Fruit fly (Drosophila melanogaster) whole organism, prepupa: ENCODE results near the gene CG12984.

ENCODE experiments used
- Blimp-1 ChIP-seq: fragments of 200-800 bp; sonication (Bioruptor generic); optimal IDR thresholded peaks from 3 replicates; lab custom pipeline; 2017; ENCODE audit warnings: missing biosample characterization, missing genetic modification characterization, mild to moderate bottlenecking, moderate library complexity, missing genetic modification reagents
- CG10631 ChIP-seq: fragments of 200-800 bp; sonication (Bioruptor generic); optimal IDR thresholded peaks from 2 replicates; lab custom pipeline; 2016; ENCODE audit warnings: missing biosample characterization, missing genetic modification characterization
- CG10669 ChIP-seq: fragments of 200-800 bp; sonication (Bioruptor generic); optimal IDR thresholded peaks from 3 replicates; lab custom pipeline; 2018; ENCODE audit warnings: missing biosample characterization, mild to moderate bottlenecking, missing genetic modification characterization, moderate library complexity
- CG11294 ChIP-seq: fragments of 200-800 bp; sonication (Bioruptor generic); IDR thresholded peaks from 2 replicates; pipeline ENCODE4 v1.3.6; 2022; ENCODE audit warnings: missing biosample characterization, missing genetic modification characterization
- CG11762 ChIP-seq: fragments of 200-800 bp; sonication (Bioruptor generic); optimal IDR thresholded peaks from 3 replicates; lab custom pipeline; 2016; ENCODE audit warnings: missing biosample characterization, missing genetic modification characterization; ENCODE audit not compliant: insufficient read depth
- CG11902 ChIP-seq: fragments of 200-800 bp; sonication (Bioruptor generic); optimal IDR thresholded peaks from 3 replicates; lab custom pipeline; 2016; ENCODE audit warnings: missing biosample characterization, missing genetic modification characterization
- CG15336 ChIP-seq: fragments of 200-800 bp; sonication (Bioruptor generic); IDR thresholded peaks from 2 replicates; pipeline ENCODE4 v1.3.6; 2022; ENCODE audit warnings: missing biosample characterization, missing genetic modification characterization
- CG31627 ChIP-seq: fragments of 200-800 bp; sonication (Bioruptor generic); optimal IDR thresholded peaks from 3 replicates; lab custom pipeline; 2016; ENCODE audit warnings: missing biosample characterization, missing genetic modification characterization
- CG32006 ChIP-seq: fragments of 200-800 bp; sonication (Bioruptor generic); optimal IDR thresholded peaks from 3 replicates; lab custom pipeline; 2017; ENCODE audit warnings: missing biosample characterization, mild to moderate bottlenecking, missing genetic modification characterization
- CG34406 ChIP-seq: fragments of 200-800 bp; sonication (Bioruptor generic); optimal IDR thresholded peaks from 3 replicates; lab custom pipeline; 2016; ENCODE audit warnings: missing biosample characterization, missing genetic modification characterization
- CG3919 ChIP-seq: fragments of 200-800 bp; sonication (Bioruptor generic); optimal IDR thresholded peaks from 3 replicates; lab custom pipeline; 2016; ENCODE audit warnings: missing biosample characterization, missing genetic modification characterization
- CG4318 ChIP-seq: fragments of 200-800 bp; sonication (Bioruptor generic); optimal IDR thresholded peaks from 3 replicates; lab custom pipeline; 2017; ENCODE audit warnings: missing biosample characterization, mild to moderate bottlenecking, missing genetic modification characterization
- CG6163 ChIP-seq: fragments of 200-800 bp; sonication (Bioruptor generic); IDR thresholded peaks from 3 replicates; pipeline ENCODE4 v1.3.6; 2022; ENCODE audit warnings: missing biosample characterization, missing genetic modification characterization
- CG6792 ChIP-seq: fragments of 200-800 bp; sonication (Bioruptor generic); optimal IDR thresholded peaks from 3 replicates; lab custom pipeline; 2016; ENCODE audit warnings: missing biosample characterization, missing genetic modification characterization
- CG6808 ChIP-seq: fragments of 200-800 bp; sonication (Bioruptor generic); optimal IDR thresholded peaks from 3 replicates; lab custom pipeline; 2017; ENCODE audit warnings: missing biosample characterization, missing genetic modification characterization, mild to moderate bottlenecking, moderate library complexity, missing genetic modification reagents
- CG6854 ChIP-seq: fragments of 200-800 bp; sonication (Bioruptor generic); optimal IDR thresholded peaks from 2 replicates; lab custom pipeline; 2017; ENCODE audit warnings: missing biosample characterization, mild to moderate bottlenecking, missing genetic modification characterization
- CG7368 ChIP-seq: fragments of 200-800 bp; sonication (Bioruptor generic); optimal IDR thresholded peaks from 3 replicates; lab custom pipeline; 2016; ENCODE audit warnings: missing biosample characterization, missing genetic modification characterization
- CG8119 ChIP-seq: fragments of 200-800 bp; sonication (Bioruptor generic); IDR thresholded peaks from 3 replicates; pipeline ENCODE4 v1.3.6; 2022; ENCODE audit warnings: missing biosample characterization, missing genetic modification characterization
- CG8319 ChIP-seq: fragments of 200-800 bp; sonication (Bioruptor generic); optimal IDR thresholded peaks from 3 replicates; lab custom pipeline; 2016; ENCODE audit warnings: missing biosample characterization, missing genetic modification characterization
- CG8632 ChIP-seq: fragments of 200-800 bp; sonication (Bioruptor generic); optimal IDR thresholded peaks from 3 replicates; lab custom pipeline; 2016; ENCODE audit warnings: missing biosample characterization, missing genetic modification characterization
- CG9139 ChIP-seq: fragments of 200-800 bp; sonication (Bioruptor generic); optimal IDR thresholded peaks from 3 replicates; lab custom pipeline; 2017; ENCODE audit warnings: missing biosample characterization, mild to moderate bottlenecking, missing genetic modification characterization
- Eip75B ChIP-seq: fragments of 200-800 bp; sonication (Bioruptor generic); optimal IDR thresholded peaks from 3 replicates; lab custom pipeline; 2016; ENCODE audit warnings: missing biosample characterization, missing genetic modification characterization
- Eip78C ChIP-seq: fragments of 200-800 bp; sonication (Bioruptor generic); peaks from one replicate; lab custom pipeline; 2016; ENCODE audit warnings: missing biosample characterization, missing genetic modification characterization
- Eip93F ChIP-seq: fragments of 200-800 bp; sonication (Bioruptor generic); optimal IDR thresholded peaks from 2 replicates; lab custom pipeline; 2016; ENCODE audit warnings: missing biosample characterization, mild to moderate bottlenecking, missing genetic modification characterization
- Ets21C ChIP-seq: fragments of 200-800 bp; sonication (Bioruptor generic); optimal IDR thresholded peaks from 3 replicates; lab custom pipeline; 2016; ENCODE audit warnings: missing biosample characterization, missing genetic modification characterization
- Ets96B ChIP-seq: fragments of 200-800 bp; optimal IDR thresholded peaks from 2 replicates; lab custom pipeline; 2019; ENCODE audit warnings: missing biosample characterization, mild to moderate bottlenecking, missing genetic modification characterization, moderate library complexity
- Gug ChIP-seq: fragments of 200-800 bp; sonication (Bioruptor generic); IDR thresholded peaks from 2 replicates; pipeline ENCODE4 v1.3.6; 2022; ENCODE audit warnings: missing biosample characterization, missing genetic modification characterization
- Hr38 ChIP-seq: sonication (Bioruptor generic); optimal IDR thresholded peaks from 2 replicates; lab custom pipeline; 2016; ENCODE audit warnings: missing biosample characterization, missing genetic modification characterization
- Hr4 ChIP-seq: fragments of 200-800 bp; sonication (Bioruptor generic); optimal IDR thresholded peaks from 3 replicates; lab custom pipeline; 2016; ENCODE audit warnings: missing biosample characterization, missing genetic modification characterization
- Met ChIP-seq: fragments of 200-800 bp; sonication (Bioruptor generic); optimal IDR thresholded peaks from 3 replicates; lab custom pipeline; 2016; ENCODE audit warnings: missing biosample characterization, missing genetic modification characterization
- OdsH ChIP-seq: fragments of 200-800 bp; sonication (Bioruptor generic); optimal IDR thresholded peaks from 3 replicates; lab custom pipeline; 2016; ENCODE audit warnings: missing biosample characterization, missing genetic modification characterization
- Smox ChIP-seq: fragments of 200-800 bp; sonication (Bioruptor generic); optimal IDR thresholded peaks from 3 replicates; lab custom pipeline; 2016; ENCODE audit warnings: missing biosample characterization, missing genetic modification characterization
- Sox102F ChIP-seq: fragments of 200-800 bp; sonication (Bioruptor generic); optimal IDR thresholded peaks from 2 replicates; lab custom pipeline; 2016; ENCODE audit warnings: missing biosample characterization, mild to moderate bottlenecking, missing genetic modification characterization
- Sox14 ChIP-seq: fragments of 200-800 bp; sonication (Bioruptor generic); optimal IDR thresholded peaks from 3 replicates; lab custom pipeline; 2016; ENCODE audit warnings: missing biosample characterization, missing genetic modification characterization
- achi ChIP-seq: fragments of 200-800 bp; sonication (Bioruptor generic); optimal IDR thresholded peaks from 3 replicates; lab custom pipeline; 2016; ENCODE audit warnings: missing biosample characterization, missing genetic modification characterization
- acj6 ChIP-seq: fragments of 200-800 bp; sonication (Bioruptor generic); optimal IDR thresholded peaks from 3 replicates; lab custom pipeline; 2016; ENCODE audit warnings: missing biosample characterization, missing genetic modification characterization
- cyc ChIP-seq: fragments of 200-800 bp; sonication (Bioruptor generic); optimal IDR thresholded peaks from 3 replicates; lab custom pipeline; 2016; ENCODE audit warnings: missing biosample characterization, missing genetic modification characterization
- dac ChIP-seq: fragments of 200-800 bp; sonication (Bioruptor generic); optimal IDR thresholded peaks from 2 replicates; lab custom pipeline; 2017; ENCODE audit warnings: missing biosample characterization, mild to moderate bottlenecking, missing genetic modification characterization
- dsx ChIP-seq: fragments of 200-800 bp; optimal IDR thresholded peaks from 3 replicates; lab custom pipeline; 2019; ENCODE audit warnings: missing biosample characterization, mild to moderate bottlenecking, missing genetic modification characterization, moderate library complexity; ENCODE audit not compliant: poor library complexity, severe bottlenecking
- eg ChIP-seq: fragments of 200-800 bp; sonication (Bioruptor generic); IDR thresholded peaks from 3 replicates; pipeline ENCODE4 v1.3.6; 2022; ENCODE audit warnings: missing biosample characterization, missing genetic modification characterization
- esn ChIP-seq: fragments of 200-800 bp; sonication (Bioruptor generic); optimal IDR thresholded peaks from 2 replicates; lab custom pipeline; 2016; ENCODE audit warnings: missing biosample characterization, mild to moderate bottlenecking, missing genetic modification characterization, moderate library complexity
- fd59A ChIP-seq: fragments of 200-800 bp; sonication (Bioruptor generic); optimal IDR thresholded peaks from 2 replicates; lab custom pipeline; 2017; ENCODE audit warnings: missing biosample characterization, mild to moderate bottlenecking, missing genetic modification characterization, missing genetic modification reagents
- fd85E ChIP-seq: fragments of 200-800 bp; sonication (Bioruptor generic); optimal IDR thresholded peaks from 3 replicates; lab custom pipeline; 2016; ENCODE audit warnings: missing biosample characterization, missing genetic modification characterization
- fkh ChIP-seq: fragments of 200-800 bp; sonication (Bioruptor generic); optimal IDR thresholded peaks from 3 replicates; lab custom pipeline; 2017; ENCODE audit warnings: missing biosample characterization, mild to moderate bottlenecking, missing genetic modification characterization, moderate library complexity
- lz ChIP-seq: fragments of 200-800 bp; sonication (Bioruptor generic); optimal IDR thresholded peaks from 3 replicates; lab custom pipeline; 2016; ENCODE audit warnings: missing biosample characterization, missing genetic modification characterization
- net ChIP-seq: fragments of 200-800 bp; sonication (Bioruptor generic); optimal IDR thresholded peaks from 3 replicates; lab custom pipeline; 2016; ENCODE audit warnings: missing biosample characterization, missing genetic modification characterization
- pdm3 ChIP-seq: fragments of 200-800 bp; sonication (Bioruptor generic); optimal IDR thresholded peaks from 3 replicates; lab custom pipeline; 2016; ENCODE audit warnings: missing biosample characterization, missing genetic modification characterization
- salr ChIP-seq, 2 experiments: fragments of 200-800 bp; sonication (Bioruptor generic); optimal IDR thresholded peaks; 3 replicates each; lab custom pipeline; 2016 to 2018; ENCODE audit warnings: missing biosample characterization in 2 of 2, missing genetic modification characterization in 2 of 2, mild to moderate bottlenecking in 1 of 2
- svp ChIP-seq: fragments of 200-800 bp; sonication (Bioruptor generic); peaks from one replicate; lab custom pipeline; 2016; ENCODE audit warnings: missing biosample characterization, missing genetic modification characterization
- topi ChIP-seq: fragments of 200-800 bp; sonication (Bioruptor generic); optimal IDR thresholded peaks from 3 replicates; lab custom pipeline; 2016; ENCODE audit warnings: missing biosample characterization, missing genetic modification characterization
- vri ChIP-seq: fragments of 200-800 bp; sonication (Bioruptor generic); optimal IDR thresholded peaks from 3 replicates; lab custom pipeline; 2016; ENCODE audit warnings: missing biosample characterization, mild to moderate bottlenecking, missing genetic modification characterization

CG12984 gene

DNA sequence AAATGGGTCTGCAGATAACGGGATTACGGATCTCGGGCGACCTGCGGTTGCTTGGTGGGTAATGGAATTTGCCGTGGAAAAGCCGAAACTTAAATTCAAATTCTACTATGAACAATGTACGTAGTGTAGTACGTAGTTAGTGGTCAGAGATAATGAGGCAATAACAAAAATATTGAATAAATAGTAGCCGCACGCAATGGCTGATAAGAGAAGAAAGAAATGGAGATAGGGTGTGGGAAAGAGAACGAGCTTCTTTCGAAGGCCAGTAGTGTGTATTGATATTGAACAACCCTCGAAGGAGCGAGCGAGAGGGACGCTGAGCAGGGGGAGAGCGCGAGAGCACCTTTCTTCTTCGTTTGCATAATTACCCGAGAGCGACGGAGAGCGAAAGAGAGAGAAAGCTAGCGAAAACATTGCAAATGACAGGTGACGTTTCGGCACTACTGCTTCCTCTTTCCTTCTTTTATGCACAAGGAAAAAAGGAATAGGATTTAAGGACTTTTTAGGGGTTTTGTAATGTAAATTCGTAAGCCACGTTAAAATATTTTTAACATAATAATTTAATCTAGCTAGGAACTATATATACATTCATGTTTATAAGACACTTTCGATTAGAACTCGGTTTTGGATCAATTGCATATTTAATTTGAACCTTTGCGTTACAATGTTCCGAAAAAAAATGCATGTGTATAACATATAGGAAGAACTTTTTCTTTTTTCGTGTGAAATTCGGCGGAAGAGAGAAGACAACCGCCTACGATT, 19.6 kb downstream of the CG12984 start:
- TF ChIP-seq CG6792 (GFP tag; lab: Kevin White, UChicago) (no peak), Smox (peak; percentile 59), salr (GFP tag; optimal IDR thresholded peaks at IDR 0.05; lab: Kevin White, UChicago) (peak in 1 of 2 experiments; percentile 75), Sox14 (peak; percentile 30), Blimp-1 (GFP tag; lab: Kevin White, UChicago) (no peak), CG9139 (GFP tag; lab: Kevin White, UChicago) (no peak), Hr38 (GFP tag; lab: Kevin White, UChicago) (no peak), CG32006 (GFP tag; lab: Kevin White, UChicago) (peak; percentile 87), Hr4 (GFP tag; lab: Kevin White, UChicago) (peak; percentile 75), dsx (GFP tag; lab: Kevin White, UChicago) (peak; percentile 13), CG31627 (GFP tag; lab: Kevin White, UChicago) (peak; percentile 47), esn (GFP tag; lab: Kevin White, UChicago) (peak; percentile 61), CG11762 (GFP tag; lab: Kevin White, UChicago) (peak; percentile 21), vri (GFP tag; lab: Kevin White, UChicago) (peak; percentile 6), CG6854 (no peak), CG11902 (GFP tag; lab: Kevin White, UChicago) (no peak), Ets21C (GFP tag; lab: Kevin White, UChicago) (no peak), CG3919 (GFP tag; lab: Kevin White, UChicago) (peak; percentile 32), acj6 (GFP tag; lab: Kevin White, UChicago) (peak; percentile 44), eg (GFP tag; lab: Robert Waterston, UW) (peak; percentile 54; the same call in 2 of the 3 replicates), net (GFP tag; lab: Kevin White, UChicago) (peak; percentile 57), Sox102F (GFP tag; lab: Kevin White, UChicago) (peak; percentile 45), CG7368 (GFP tag; lab: Kevin White, UChicago) (no peak), OdsH (GFP tag; lab: Kevin White, UChicago) (peak; percentile 72), CG34406 (peak; percentile 50), CG10631 (GFP tag; lab: Kevin White, UChicago) (peak; percentile 32), Ets96B (tag; lab: Kevin White, UChicago) (peak; percentile 25), dac (GFP tag; lab: Kevin White, UChicago) (no peak), Met (peak; percentile 68), CG8632 (GFP tag; lab: Kevin White, UChicago) (peak; percentile 33), CG11294 (GFP tag; lab: Robert Waterston, UW) (no peak), lz (GFP tag; lab: Kevin White, UChicago) (no peak), svp (GFP tag; lab: Kevin White, UChicago) (peak; percentile 67), CG6808 (GFP tag; lab: Kevin White, UChicago) (no peak), CG8119 (peak; percentile 75), Eip93F (GFP tag; lab: Kevin White, UChicago) (no peak), topi (GFP tag; lab: Kevin White, UChicago) (peak; percentile 70), Eip75B (GFP tag; lab: Kevin White, UChicago) (no peak), Eip78C (GFP tag; lab: Kevin White, UChicago) (peak; percentile 86), CG15336 (peak; percentile 67), CG4318 (GFP tag; lab: Kevin White, UChicago) (peak; percentile 66), pdm3 (GFP tag; lab: Kevin White, UChicago) (peak; percentile 46), CG8319 (GFP tag; lab: Kevin White, UChicago) (no peak), fd59A (peak; percentile 9), CG10669 (GFP tag; lab: Kevin White, UChicago) (peak; percentile 43), fd85E (no peak), achi (GFP tag; lab: Kevin White, UChicago) (peak; percentile 69), CG6163 (GFP tag; lab: Robert Waterston, UW) (peak; percentile 50; the same call in 2 of the 3 replicates), cyc (GFP tag; lab: Kevin White, UChicago) (peak; percentile 43), fkh (GFP tag; lab: Kevin White, UChicago) (peak; percentile 69), Gug (GFP tag; lab: Robert Waterston, UW) (no peak)
